Worm (Caenorhabditis elegans): ENCODE data around the gene Y77E11A.8.

The Y77E11A.8 gene

DNA sequence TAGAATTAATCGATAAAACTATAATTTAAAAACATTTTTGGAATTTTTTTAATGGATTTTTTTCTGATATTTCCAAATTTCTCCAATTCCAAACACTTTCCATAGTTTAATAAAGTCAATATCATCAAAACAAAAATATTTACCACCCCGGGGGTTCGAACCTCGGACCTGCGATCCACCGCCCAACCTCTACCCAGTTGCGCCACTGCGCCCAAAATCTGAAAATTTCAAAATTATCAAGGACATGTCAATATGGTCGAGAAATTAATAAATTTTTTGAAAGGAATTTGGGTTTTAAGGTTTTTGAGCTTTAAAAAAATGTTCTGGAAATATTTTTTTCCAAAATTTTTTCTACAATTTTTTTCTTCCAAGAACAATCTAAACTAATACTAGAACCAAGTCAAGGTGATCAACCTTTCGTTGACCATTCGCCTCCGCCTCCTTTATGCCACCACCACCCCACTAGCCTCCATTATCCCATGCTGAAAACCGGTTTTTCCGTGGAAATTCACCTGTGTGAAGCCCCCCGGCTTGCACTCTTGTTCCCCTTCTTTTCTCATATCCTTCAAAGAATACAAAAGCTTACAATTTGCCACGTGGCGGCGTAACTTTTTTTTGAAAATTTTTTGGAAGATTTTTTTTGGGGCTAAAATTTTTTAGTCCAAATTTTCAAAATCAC, 43.1 kb downstream of the Y77E11A.8 start:
- TF ChIP-seq dao-5 (tag; optimal IDR thresholded peaks at IDR 0.05), result no peak
- TF ChIP-seq him-1 (tag; optimal IDR thresholded peaks at IDR 0.05), result no peak
- TF ChIP-seq W03F9.2 (tag; optimal IDR thresholded peaks at IDR 0.05), result no peak

DNA sequence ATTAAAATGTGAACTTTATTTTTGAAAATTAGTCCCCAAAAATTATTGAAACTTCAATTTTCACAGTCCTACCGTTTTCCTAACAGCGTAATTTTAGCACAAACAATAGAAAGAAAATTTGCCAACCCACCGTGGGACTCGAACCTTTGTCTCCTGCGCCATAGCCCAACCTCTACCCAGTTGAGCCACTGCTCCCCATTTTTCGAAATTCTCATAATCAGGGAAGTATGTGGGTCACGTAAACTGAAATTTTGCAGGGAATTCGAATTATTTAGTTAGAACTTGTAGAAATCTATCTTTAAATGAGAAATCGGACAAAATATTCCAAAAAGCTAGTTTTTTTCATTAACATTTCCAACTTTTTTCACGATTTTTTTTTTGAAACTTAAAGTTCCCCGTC, 44.5 kb downstream of the Y77E11A.8 start:
- no peak for TF ChIP-seq dao-5 (tag; optimal IDR thresholded peaks at IDR 0.05)
- no peak for TF ChIP-seq him-1 (tag; optimal IDR thresholded peaks at IDR 0.05)
- no peak for TF ChIP-seq W03F9.2 (tag; optimal IDR thresholded peaks at IDR 0.05)

DNA sequence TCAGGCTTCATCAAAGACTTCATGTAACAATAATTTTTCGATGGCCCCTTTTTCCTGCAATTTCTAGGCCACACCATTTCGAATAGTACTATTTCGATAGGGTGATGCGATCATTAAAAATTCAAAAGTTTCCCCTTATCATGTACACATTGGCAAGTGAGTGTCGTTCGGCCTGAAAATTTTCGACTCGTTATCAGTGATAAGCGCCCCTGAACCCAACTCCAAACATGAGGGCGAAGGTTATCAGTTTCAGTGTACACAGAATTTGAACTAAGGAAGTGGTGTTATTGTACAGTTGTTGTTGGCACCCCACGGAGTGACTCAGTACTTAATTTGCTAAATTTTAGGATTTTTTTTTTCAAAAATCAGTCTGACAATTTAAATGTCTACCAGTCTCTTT, 45.9 kb downstream of the Y77E11A.8 start:
- TF ChIP-seq him-1 (tag; optimal IDR thresholded peaks at IDR 0.05) (no peak), W03F9.2 (tag; optimal IDR thresholded peaks at IDR 0.05) (no peak), dao-5 (tag; optimal IDR thresholded peaks at IDR 0.05) (no peak)

DNA sequence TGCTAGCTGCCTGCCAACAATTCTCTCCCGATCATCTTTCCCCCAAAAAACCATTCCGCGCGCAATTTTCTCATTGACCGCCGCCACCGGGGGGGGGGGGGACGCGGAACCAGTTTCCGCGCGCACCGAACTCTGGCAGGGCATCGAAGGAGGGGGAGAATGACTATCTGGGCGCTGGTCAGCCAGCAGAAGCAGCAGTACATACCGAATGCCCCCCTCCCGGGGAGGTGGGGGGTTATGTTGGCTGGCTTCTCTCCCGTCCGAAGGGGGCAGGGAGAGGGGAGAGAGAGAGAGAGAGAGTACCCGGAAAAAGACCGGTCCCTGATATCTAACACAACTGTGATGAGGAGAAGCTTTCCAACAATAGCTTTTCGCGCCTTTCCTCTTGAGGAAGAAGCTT, 47.2 kb downstream of the Y77E11A.8 start:
- TF ChIP-seq dao-5 (tag; optimal IDR thresholded peaks at IDR 0.05), result no peak
- no peak for TF ChIP-seq him-1 (tag; optimal IDR thresholded peaks at IDR 0.05)
- TF ChIP-seq W03F9.2 (tag; optimal IDR thresholded peaks at IDR 0.05), result no peak

DNA sequence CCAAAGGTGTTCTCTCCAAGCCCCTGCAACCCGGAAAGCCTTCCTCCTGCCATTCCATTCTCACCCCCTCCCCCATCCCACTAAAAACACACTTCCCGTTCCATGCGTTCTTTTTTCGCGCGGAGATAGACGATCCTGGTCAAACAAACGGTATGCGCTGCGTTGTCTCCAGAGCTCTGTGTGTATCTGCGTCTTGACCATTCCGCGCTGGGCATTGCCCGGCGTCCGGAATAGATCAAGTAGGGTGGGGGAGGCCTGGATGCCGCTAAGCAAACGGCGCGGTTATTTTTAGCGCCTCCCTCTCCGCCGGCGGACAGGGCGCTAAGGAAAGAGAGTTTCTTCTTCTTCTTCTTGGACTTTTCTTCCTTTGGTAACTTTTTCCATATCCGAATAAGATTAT, 49.6 kb downstream of the Y77E11A.8 start:
- TF ChIP-seq W03F9.2 (tag; optimal IDR thresholded peaks at IDR 0.05), result no peak
- no peak for TF ChIP-seq dao-5 (tag; optimal IDR thresholded peaks at IDR 0.05)
- no peak for TF ChIP-seq him-1 (tag; optimal IDR thresholded peaks at IDR 0.05)
